Fruit fly (Drosophila melanogaster): Measurements from ENCODE around the gene CG7382.

CG7382 gene

dm6 chr2L:5542944-5543515 lies 23.3 kb upstream of the CG7382 start (continued):
- TF ChIP-seq dati (GFP tag; IDR thresholded peaks at IDR 0.05) (no peak; the same call in 1 of the 2 replicates), z (GFP tag; IDR thresholded peaks at IDR 0.05) (peak; percentile 99), CG30431 (GFP tag; optimal IDR thresholded peaks at IDR 0.05) (no peak), CG3407 (GFP tag; optimal IDR thresholded peaks at IDR 0.05) (no peak), Myb (GFP tag; optimal IDR thresholded peaks at IDR 0.05) (no peak), prd (optimal IDR thresholded peaks at IDR 0.05) (no peak), prd (GFP tag; IDR thresholded peaks at IDR 0.05) (peak; percentile 57), CG12391 (tag; optimal IDR thresholded peaks at IDR 0.05) (peak; percentile 53), Hand (GFP tag; optimal IDR thresholded peaks at IDR 0.05) (peak; percentile 35), chinmo (GFP tag; IDR thresholded peaks at IDR 0.05; ENCODE audit: partially characterized antibody) (peak; percentile 70; the same call in 2 of the 4 replicates), Ada2b (GFP tag; IDR thresholded peaks at IDR 0.05) (no peak; the same call in none of the 2 replicates), CG30403 (GFP tag; optimal IDR thresholded peaks at IDR 0.05) (peak; percentile 57), tx (GFP tag; optimal IDR thresholded peaks at IDR 0.05) (peak; percentile 13), CG4328 (GFP tag; optimal IDR thresholded peaks at IDR 0.05) (no peak), CG11247 (GFP tag; IDR thresholded peaks at IDR 0.05) (no peak), Bteb2 (GFP tag; optimal IDR thresholded peaks at IDR 0.05) (peak; percentile 43), HmgZ (tag; optimal IDR thresholded peaks at IDR 0.05) (peak; percentile 57), stwl (tag; optimal IDR thresholded peaks at IDR 0.05) (no peak), CG8359 (GFP tag; optimal IDR thresholded peaks at IDR 0.05; ENCODE audit: borderline replicate concordance) (no peak), Meics (GFP tag; optimal IDR thresholded peaks at IDR 0.05) (peak; percentile 60), E2f1 (GFP tag; IDR thresholded peaks at IDR 0.05) (no peak), CG6175 (GFP tag; IDR thresholded peaks at IDR 0.05) (0 out of 3 replicates have a peak, but pooled peaks have one; percentile 50), Spps (tag; optimal IDR thresholded peaks at IDR 0.05) (no peak), Ets97D (GFP tag; optimal IDR thresholded peaks at IDR 0.05) (no peak), CG7786 (GFP tag; optimal IDR thresholded peaks at IDR 0.05) (peak; percentile 26), CG16863 (GFP tag; optimal IDR thresholded peaks at IDR 0.05) (peak; percentile 36), Doc3 (GFP tag; IDR thresholded peaks at IDR 0.05; ENCODE audit: partially characterized antibody) (no peak), sd (tag; optimal IDR thresholded peaks at IDR 0.05) (peak; percentile 99), wek (GFP tag; optimal IDR thresholded peaks at IDR 0.05) (no peak), tap (tag; optimal IDR thresholded peaks at IDR 0.05) (no peak), Deaf1 (tag; optimal IDR thresholded peaks at IDR 0.05) (peak; percentile 66), HHEX (GFP tag; optimal IDR thresholded peaks at IDR 0.05) (peak; percentile 43), eyg (GFP tag; optimal IDR thresholded peaks at IDR 0.05) (no peak), eve (GFP tag; optimal IDR thresholded peaks at IDR 0.05) (no peak), CG17359 (tag; optimal IDR thresholded peaks at IDR 0.05) (peak; percentile 44), CG14710 (tag; optimal IDR thresholded peaks at IDR 0.05) (peak; percentile 4), Atf-2 (GFP tag; optimal IDR thresholded peaks at IDR 0.05) (no peak), CG2116 (GFP tag; optimal IDR thresholded peaks at IDR 0.05) (no peak), CG6791 (GFP tag; IDR thresholded peaks at IDR 0.05; ENCODE audit: partially characterized antibody) (peak; percentile 38; the same call in 1 of the 3 replicates), dimm (GFP tag; IDR thresholded peaks at IDR 0.05) (0 out of 2 replicates have a peak, but pooled peaks have one; percentile 21), Abd-B (GFP tag; optimal IDR thresholded peaks at IDR 0.05) (no peak), nom (GFP tag; optimal IDR thresholded peaks at IDR 0.05) (no peak), CG15601 (tag; optimal IDR thresholded peaks at IDR 0.05) (no peak), cato (GFP tag; optimal IDR thresholded peaks at IDR 0.05; ENCODE audit: borderline replicate concordance) (no peak), row (GFP tag; IDR thresholded peaks at IDR 0.05) (peak; percentile 82), CG2889 (GFP tag; IDR thresholded peaks at IDR 0.05) (0 out of 3 replicates have a peak, but pooled peaks have one; percentile 32), tio (GFP tag; optimal IDR thresholded peaks at IDR 0.05) (no peak), CG10147 (GFP tag; optimal IDR thresholded peaks at IDR 0.05) (peak; percentile 41), CG13424 (tag; optimal IDR thresholded peaks at IDR 0.05) (peak; percentile 49)

All from whole organism, embryonic.